Fruit fly (Drosophila melanogaster): Measurements from ENCODE around the gene Tpt.

Gene Tpt

DNA sequence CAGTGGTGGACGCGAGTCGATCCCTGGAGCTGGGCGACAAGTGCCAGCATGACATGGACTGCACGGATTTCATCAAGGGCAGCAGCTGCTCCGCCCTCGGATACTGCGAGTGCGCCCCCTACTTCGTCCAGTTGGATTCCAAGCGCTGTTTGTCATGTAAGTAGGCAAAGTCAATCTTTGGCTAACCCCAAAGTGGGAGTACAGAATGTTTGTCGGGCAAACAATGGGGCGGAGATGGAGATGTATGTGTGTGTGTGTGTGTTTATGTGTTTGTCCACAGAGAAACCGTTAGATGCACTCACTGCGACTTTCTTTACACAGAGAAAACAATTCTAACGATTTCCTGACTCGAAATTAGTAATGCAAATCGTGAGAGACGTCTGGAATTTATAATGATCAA, 25.9 kb downstream of the Tpt start (continued):
- TF ChIP-seq ci (GFP tag; IDR thresholded peaks at IDR 0.05) (peak; percentile 50; the same call in 2 of the 3 replicates), unpg (GFP tag; optimal IDR thresholded peaks at IDR 0.05) (peak; percentile 15), CG18262 (tag; optimal IDR thresholded peaks at IDR 0.05) (peak; percentile 7), Asciz (GFP tag; optimal IDR thresholded peaks at IDR 0.05) (peak; percentile 7), CG17829 (tag; optimal IDR thresholded peaks at IDR 0.05) (no peak), Dp (GFP tag; optimal IDR thresholded peaks at IDR 0.05) (no peak), CG2202 (tag; optimal IDR thresholded peaks at IDR 0.05) (peak; percentile 49), rib (GFP tag; IDR thresholded peaks at IDR 0.05) (no peak), chm (GFP tag; IDR thresholded peaks at IDR 0.05) (peak; percentile 27; the same call in 1 of the 2 replicates), Xrp1 (GFP tag; IDR thresholded peaks at IDR 0.05) (no peak), dan (GFP tag; IDR thresholded peaks at IDR 0.05) (no peak), CG8290 (GFP tag; optimal IDR thresholded peaks at IDR 0.05) (no peak), CG8290 (tag; optimal IDR thresholded peaks at IDR 0.05) (no peak), MTF-1 (GFP tag; optimal IDR thresholded peaks at IDR 0.05; ENCODE audit: borderline replicate concordance) (peak; percentile 34), CG6254 (GFP tag; optimal IDR thresholded peaks at IDR 0.05) (peak; percentile 29), kni (GFP tag; optimal IDR thresholded peaks at IDR 0.05) (peak; percentile 48), ATbp (GFP tag; optimal IDR thresholded peaks at IDR 0.05) (peak; percentile 57), lola (GFP tag; optimal IDR thresholded peaks at IDR 0.05) (peak in 1 of 3 experiments; percentile 9), slbo (GFP tag; IDR thresholded peaks at IDR 0.05) (peak; percentile 27; the same call in 1 of the 2 replicates)

dm6 chr3L:8374107-8374506, 31.0 kb downstream of the Tpt start:
- TF ChIP-seq pros (GFP tag; optimal IDR thresholded peaks at IDR 0.05): peak; percentile 76
- TF ChIP-seq CG4404 (GFP tag; IDR thresholded peaks at IDR 0.05): no peak
- peak; percentile 14 for TF ChIP-seq sd (tag; optimal IDR thresholded peaks at IDR 0.05)
- peak; percentile 62 for TF ChIP-seq Ets65A (GFP tag)
- no peak for TF ChIP-seq jigr1 (GFP tag; IDR thresholded peaks at IDR 0.05)
- TF ChIP-seq CG11247 (GFP tag; IDR thresholded peaks at IDR 0.05): 0 out of 2 replicates have a peak, but pooled peaks have one; percentile 38
- TF ChIP-seq tin (GFP tag; optimal IDR thresholded peaks at IDR 0.05): no peak
- peak; percentile 20 for TF ChIP-seq kni (GFP tag; optimal IDR thresholded peaks at IDR 0.05)
- no peak for TF ChIP-seq lola (GFP tag; optimal IDR thresholded peaks at IDR 0.05)
- TF ChIP-seq Blimp-1 (GFP tag; optimal IDR thresholded peaks at IDR 0.05): peak; percentile 65
- TF ChIP-seq sens (GFP tag): peak; percentile 11
- TF ChIP-seq sqz (GFP tag; optimal IDR thresholded peaks at IDR 0.05): peak; percentile 96
- no peak for TF ChIP-seq Oaz (GFP tag; IDR thresholded peaks at IDR 0.05)
- TF ChIP-seq CG15269 (tag; optimal IDR thresholded peaks at IDR 0.05): peak; percentile 70
- no peak for TF ChIP-seq pho (GFP tag; optimal IDR thresholded peaks at IDR 0.05)
- TF ChIP-seq Fer2 (tag; optimal IDR thresholded peaks at IDR 0.05): no peak
- no peak for TF ChIP-seq Side (GFP tag; optimal IDR thresholded peaks at IDR 0.05)
- peak in 1 of 2 experiments; percentile 47 for TF ChIP-seq Hr78 (GFP tag; optimal IDR thresholded peaks at IDR 0.05)
- no peak for TF ChIP-seq tup (GFP tag; optimal IDR thresholded peaks at IDR 0.05)

DNA sequence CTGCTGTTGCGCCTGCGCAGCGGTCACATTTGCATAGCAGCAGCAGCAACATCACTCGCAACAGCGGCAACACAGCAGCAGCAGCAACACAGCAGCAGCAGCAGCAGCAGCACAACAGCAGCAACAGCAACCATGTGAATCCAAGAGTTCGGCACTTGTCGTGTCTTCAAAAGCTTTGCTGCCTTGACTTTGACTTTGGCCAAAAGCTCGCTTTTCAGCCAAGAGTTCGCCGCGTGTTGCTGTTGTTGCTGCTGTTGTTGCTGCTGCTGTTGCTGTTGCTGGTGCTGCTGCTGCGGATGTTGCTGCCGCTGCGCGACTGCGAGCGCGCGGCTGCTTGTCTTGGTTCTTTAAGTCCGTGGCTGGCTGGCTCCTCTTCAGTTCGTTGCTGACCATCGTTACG, 33.0 kb downstream of the Tpt start, which contains the start of gene ImpE1:
ImpE1 (plus strand) TSS at position 371 of the 400 bp plus-strand sequence.
- peak; percentile 48; the same call in 1 of the 2 replicates for TF ChIP-seq vvl (GFP tag; IDR thresholded peaks at IDR 0.05)
- 0 out of 2 replicates have a peak, but pooled peaks have one; percentile 8 for TF ChIP-seq bbx (GFP tag; IDR thresholded peaks at IDR 0.05; ENCODE audit: partially characterized antibody)
- TF ChIP-seq repo (GFP tag; optimal IDR thresholded peaks at IDR 0.05): no peak
- TF ChIP-seq otp (GFP tag; IDR thresholded peaks at IDR 0.05): no peak
- TF ChIP-seq CG6175 (GFP tag; IDR thresholded peaks at IDR 0.05): peak; percentile 75; the same call in 2 of the 3 replicates
- TF ChIP-seq CG9932 (GFP tag; IDR thresholded peaks at IDR 0.05): 0 out of 2 replicates have a peak, but pooled peaks have one; percentile 16
- 0 out of 4 replicates have a peak, but pooled peaks have one; percentile 72 for TF ChIP-seq chinmo (GFP tag; IDR thresholded peaks at IDR 0.05; ENCODE audit: partially characterized antibody)
- peak; percentile 35 for TF ChIP-seq Ets65A (GFP tag)
- TF ChIP-seq NK7.1 (GFP tag; optimal IDR thresholded peaks at IDR 0.05): no peak
- TF ChIP-seq CG1024 (GFP tag; IDR thresholded peaks at IDR 0.05): no peak
- TF ChIP-seq CG11504 (tag; optimal IDR thresholded peaks at IDR 0.05): peak; percentile 96
- TF ChIP-seq CG10267 (tag; optimal IDR thresholded peaks at IDR 0.05): no peak
- no peak for TF ChIP-seq CG11723 (GFP tag; optimal IDR thresholded peaks at IDR 0.05)
- TF ChIP-seq E2f2 (GFP tag; IDR thresholded peaks at IDR 0.05): no peak
- no peak for TF ChIP-seq CG16863 (GFP tag; optimal IDR thresholded peaks at IDR 0.05)

Measured in whole organism, embryonic.